Worm (Caenorhabditis elegans): ENCODE results near the gene dyf-6.

ce11 chrX:10424744-10425143, 38.4 kb upstream of the dyf-6 start:
- TF ChIP-seq nfya-1 (tag; optimal IDR thresholded peaks at IDR 0.05; ENCODE audit: borderline replicate concordance, insufficient read depth) (no peak), egl-44 (GFP tag; IDR thresholded peaks at IDR 0.05) (no peak), lir-1 (GFP tag; conservative IDR thresholded peaks at IDR 0.05) (no peak), ceh-91 (GFP tag; IDR thresholded peaks at IDR 0.05) (no peak), lsy-27 (tag; optimal IDR thresholded peaks at IDR 0.05; ENCODE audit: borderline replicate concordance, insufficient read depth) (no peak), ekl-4 (GFP tag; IDR thresholded peaks at IDR 0.05) (no peak)

All from whole organism, young adult.